Worm (Caenorhabditis elegans): ENCODE data around the gene mct-5.

ce11 chrII:7090852-7091251 lies 7.5 kb downstream of the mct-5 start:
- TF ChIP-seq jun-1 (tag; optimal IDR thresholded peaks at IDR 0.05) (no peak), snpc-4 (tag; optimal IDR thresholded peaks at IDR 0.05) (no peak), unc-62 (GFP tag; optimal IDR thresholded peaks at IDR 0.05) (no peak), R02D3.7 (tag; optimal IDR thresholded peaks at IDR 0.05) (no peak), nhr-237 (tag; optimal IDR thresholded peaks at IDR 0.05) (no peak), lin-39 (tag; optimal IDR thresholded peaks at IDR 0.05) (no peak)
